Worm (Caenorhabditis elegans) whole organism, L1 larva: ENCODE results near the gene osm-11.
A peak's percentile ranks its signal among the peaks of the same experiment; 100 is the strongest.

Source experiments
- C16A3.4 ChIP-seq: fragments of 150-350 bp; optimal IDR thresholded peaks from 2 replicates; lab custom pipeline; 2014; ENCODE audit warnings: missing biosample characterization, missing genetic modification characterization
- blmp-1 ChIP-seq: fragments of 150-350 bp; optimal IDR thresholded peaks from 2 replicates; lab custom pipeline; 2014; ENCODE audit warnings: missing biosample characterization, missing genetic modification characterization
- ceh-88 ChIP-seq: fragments of 200-800 bp; sonication (Bioruptor generic); IDR thresholded peaks from 2 replicates; pipeline ENCODE4 v1.3.6; 2022; ENCODE audit warnings: missing genetic modification characterization, missing compliant biosample characterization
- ceh-90 ChIP-seq: sonication (generic microtip); optimal IDR thresholded peaks from 2 replicates; lab custom pipeline; 2016; ENCODE audit warnings: missing genetic modification characterization, missing compliant biosample characterization
- dpl-1 ChIP-seq, 3 experiments: fragments of 150-350 bp in 2 of 3; sonication (generic microtip) in 1 of 3; optimal IDR thresholded peaks; 2 replicates each; lab custom pipeline; 2014 to 2017; ENCODE audit warnings: missing biosample characterization in 3 of 3, missing genetic modification characterization in 3 of 3, missing genetic modification reagents in 3 of 3
- dsc-1 ChIP-seq: sonication (generic microtip); optimal IDR thresholded peaks from 2 replicates; lab custom pipeline; 2016; ENCODE audit warnings: mild to moderate bottlenecking, missing genetic modification characterization, missing compliant biosample characterization
- efl-1 ChIP-seq, 4 experiments: fragments of 150-350 bp; optimal IDR thresholded peaks in 3 of 4; peaks in 1 of 4; 1 replicate in 1 of 4; 2 replicates in 3 of 4; lab custom pipeline; 2014; ENCODE audit warnings: missing biosample characterization in 2 of 4, missing genetic modification characterization in 2 of 4, missing genetic modification reagents in 2 of 4
- egl-13 ChIP-seq: sonication (generic microtip); optimal IDR thresholded peaks from 2 replicates; lab custom pipeline; 2016; ENCODE audit warnings: missing genotype, missing genetic modification reagents, missing genetic modification characterization, missing compliant biosample characterization
- egl-27 ChIP-seq, 2 experiments: fragments of 150-350 bp in 1 of 2; sonication (generic microtip); optimal IDR thresholded peaks; 3 replicates each; lab custom pipeline; 2017 to 2018; ENCODE audit warnings: missing biosample characterization in 2 of 2, missing genetic modification characterization in 2 of 2, missing genetic modification reagents in 2 of 2
- elt-3 ChIP-seq, 6 experiments: fragments of 150-350 bp in 1 of 6; sonication (generic microtip); optimal IDR thresholded peaks; 2 replicates each; lab custom pipeline; 2017 to 2018; ENCODE audit warnings: missing biosample characterization in 6 of 6, missing genetic modification characterization in 6 of 6, inconsistent platforms in 1 of 6
- ets-5 ChIP-seq: fragments of 200-800 bp; sonication (Bioruptor generic); IDR thresholded peaks from 2 replicates; pipeline ENCODE4 v1.3.6; 2022; ENCODE audit warnings: missing genetic modification characterization, missing compliant biosample characterization
- fkh-4 ChIP-seq: sonication (generic microtip); optimal IDR thresholded peaks from 2 replicates; lab custom pipeline; 2016; ENCODE audit warnings: missing compliant biosample characterization, missing genetic modification characterization, borderline replicate concordance
- fkh-8 ChIP-seq: sonication (generic microtip); optimal IDR thresholded peaks from 2 replicates; lab custom pipeline; 2016; ENCODE audit warnings: mild to moderate bottlenecking, missing genetic modification characterization, missing compliant biosample characterization
- grh-1 ChIP-seq: fragments of 200-800 bp; sonication (Bioruptor generic); IDR thresholded peaks from 2 replicates; pipeline ENCODE4 v1.3.6; 2022; ENCODE audit warnings: missing genetic modification reagents, missing genetic modification characterization, missing compliant biosample characterization
- hlh-17 ChIP-seq: fragments of 200-800 bp; sonication (Bioruptor generic); optimal IDR thresholded peaks from 2 replicates; lab custom pipeline; 2018; ENCODE audit warnings: missing genetic modification characterization, mild to moderate bottlenecking, missing compliant biosample characterization, moderate library complexity, borderline replicate concordance
- lin-13 ChIP-seq: fragments of 150-350 bp; optimal IDR thresholded peaks from 2 replicates; lab custom pipeline; 2014; ENCODE audit warnings: missing biosample characterization, missing genetic modification reagents, missing genetic modification characterization
- lin-14 ChIP-seq: fragments of 200-800 bp; sonication (Bioruptor generic); optimal IDR thresholded peaks from 2 replicates; lab custom pipeline; 2018; ENCODE audit warnings: mild to moderate bottlenecking, missing genetic modification characterization, moderate library complexity, missing compliant biosample characterization
- lin-35 ChIP-seq, 2 experiments: fragments of 150-350 bp; optimal IDR thresholded peaks; 2 replicates each; lab custom pipeline; 2014; ENCODE audit warnings: missing biosample characterization in 2 of 2, missing genetic modification characterization in 2 of 2, missing genetic modification reagents in 2 of 2
- lir-3 ChIP-seq: sonication (generic microtip); optimal IDR thresholded peaks from 2 replicates; lab custom pipeline; 2016; ENCODE audit warnings: mild to moderate bottlenecking, missing genetic modification characterization, moderate library complexity, missing compliant biosample characterization; ENCODE audit not compliant: poor library complexity
- lsy-2 ChIP-seq, 2 experiments: fragments of 150-350 bp; optimal IDR thresholded peaks; 2 replicates each; lab custom pipeline; 2014; ENCODE audit warnings: missing biosample characterization in 2 of 2, missing genetic modification characterization in 2 of 2
- mdl-1 ChIP-seq, 2 experiments: fragments of 150-350 bp; optimal IDR thresholded peaks; 2 replicates each; lab custom pipeline; 2014 to 2017; ENCODE audit warnings: missing biosample characterization in 2 of 2, missing genetic modification characterization in 2 of 2, inconsistent platforms in 1 of 2
- mep-1 ChIP-seq: fragments of 150-350 bp; optimal IDR thresholded peaks from 2 replicates; lab custom pipeline; 2014; ENCODE audit warnings: missing biosample characterization, missing genetic modification characterization
- nhr-19 ChIP-seq: fragments of 200-800 bp; sonication (Bioruptor generic); conservative IDR thresholded peaks from 2 replicates; pipeline ENCODE4 v1.3.6; 2022; ENCODE audit warnings: missing genetic modification characterization, missing compliant biosample characterization
- nhr-20 ChIP-seq: sonication (generic microtip); optimal IDR thresholded peaks from 2 replicates; lab custom pipeline; 2016; ENCODE audit warnings: mild to moderate bottlenecking, missing genetic modification characterization, missing compliant biosample characterization
- nhr-237 ChIP-seq: fragments of 150-350 bp; optimal IDR thresholded peaks from 2 replicates; lab custom pipeline; 2014; ENCODE audit warnings: missing biosample characterization, missing genetic modification characterization
- nhr-47 ChIP-seq: sonication (generic microtip); optimal IDR thresholded peaks from 2 replicates; lab custom pipeline; 2016; ENCODE audit warnings: mild to moderate bottlenecking, missing genetic modification characterization, moderate library complexity, missing compliant biosample characterization
- nhr-71 ChIP-seq: sonication (generic microtip); optimal IDR thresholded peaks from 2 replicates; lab custom pipeline; 2016; ENCODE audit warnings: mild to moderate bottlenecking, missing genetic modification characterization, moderate library complexity, missing compliant biosample characterization
- nhr-76 ChIP-seq: sonication (generic microtip); optimal IDR thresholded peaks from 2 replicates; lab custom pipeline; 2017; ENCODE audit warnings: missing biosample characterization, missing genetic modification characterization
- nhr-84 ChIP-seq: sonication (generic microtip); optimal IDR thresholded peaks from 2 replicates; lab custom pipeline; 2017; ENCODE audit warnings: missing biosample characterization, missing genetic modification characterization
- nhr-85 ChIP-seq: sonication (generic microtip); peaks from one replicate; lab custom pipeline; 2016; ENCODE audit warnings: missing genetic modification characterization, inconsistent platforms, missing compliant biosample characterization
- nhr-90 ChIP-seq: sonication (generic microtip); optimal IDR thresholded peaks from 2 replicates; lab custom pipeline; 2016; ENCODE audit warnings: mild to moderate bottlenecking, missing genetic modification characterization, missing compliant biosample characterization; ENCODE audit not compliant: poor library complexity
- skn-1 ChIP-seq: fragments of 150-350 bp; optimal IDR thresholded peaks from 2 replicates; lab custom pipeline; 2014; ENCODE audit warnings: missing biosample characterization, missing genetic modification characterization
- snpc-4 ChIP-seq: fragments of 150-350 bp; optimal IDR thresholded peaks from 2 replicates; lab custom pipeline; 2014; ENCODE audit warnings: missing biosample characterization, missing genetic modification characterization
- snu-23 ChIP-seq: sonication (generic microtip); optimal IDR thresholded peaks from 2 replicates; lab custom pipeline; 2016; ENCODE audit warnings: missing genetic modification characterization, missing compliant biosample characterization
- sox-4 ChIP-seq: sonication (generic microtip); optimal IDR thresholded peaks from 2 replicates; lab custom pipeline; 2016; ENCODE audit warnings: missing genetic modification characterization, missing compliant biosample characterization
- swsn-7 ChIP-seq: sonication (generic microtip); optimal IDR thresholded peaks from 2 replicates; lab custom pipeline; 2016; ENCODE audit warnings: missing genetic modification characterization, missing compliant biosample characterization
- tbx-2 ChIP-seq: sonication (generic microtip); optimal IDR thresholded peaks from 2 replicates; lab custom pipeline; 2016; ENCODE audit warnings: missing genetic modification characterization, missing compliant biosample characterization
- unc-130 ChIP-seq: fragments of 150-350 bp; optimal IDR thresholded peaks from 2 replicates; lab custom pipeline; 2017; ENCODE audit warnings: missing biosample characterization, missing genetic modification characterization, inconsistent platforms
- unc-62 ChIP-seq: fragments of 150-350 bp; optimal IDR thresholded peaks from 2 replicates; lab custom pipeline; 2014; ENCODE audit warnings: missing biosample characterization, missing genetic modification reagents, missing genetic modification characterization
- unc-86 ChIP-seq: sonication (generic microtip); optimal IDR thresholded peaks from 2 replicates; lab custom pipeline; 2016; ENCODE audit warnings: missing genetic modification characterization, missing compliant biosample characterization
- unc-98 ChIP-seq: fragments of 200-800 bp; sonication (Bioruptor generic); IDR thresholded peaks from 2 replicates; pipeline ENCODE4 v1.3.6; 2022; ENCODE audit warnings: missing genetic modification characterization, missing compliant biosample characterization
- vab-15 ChIP-seq: sonication (generic microtip); optimal IDR thresholded peaks from 2 replicates; lab custom pipeline; 2017; ENCODE audit warnings: missing genotype, mild to moderate bottlenecking, missing genetic modification characterization, missing compliant biosample characterization
- xbp-1 ChIP-seq: sonication (generic microtip); optimal IDR thresholded peaks from 2 replicates; lab custom pipeline; 2016; ENCODE audit warnings: missing genetic modification characterization, missing compliant biosample characterization
- zip-4 ChIP-seq: fragments of 200-800 bp; sonication (Bioruptor generic); optimal IDR thresholded peaks from 2 replicates; lab custom pipeline; 2018; ENCODE audit warnings: mild to moderate bottlenecking, missing genetic modification characterization, moderate library complexity, missing compliant biosample characterization

osm-11 gene

DNA sequence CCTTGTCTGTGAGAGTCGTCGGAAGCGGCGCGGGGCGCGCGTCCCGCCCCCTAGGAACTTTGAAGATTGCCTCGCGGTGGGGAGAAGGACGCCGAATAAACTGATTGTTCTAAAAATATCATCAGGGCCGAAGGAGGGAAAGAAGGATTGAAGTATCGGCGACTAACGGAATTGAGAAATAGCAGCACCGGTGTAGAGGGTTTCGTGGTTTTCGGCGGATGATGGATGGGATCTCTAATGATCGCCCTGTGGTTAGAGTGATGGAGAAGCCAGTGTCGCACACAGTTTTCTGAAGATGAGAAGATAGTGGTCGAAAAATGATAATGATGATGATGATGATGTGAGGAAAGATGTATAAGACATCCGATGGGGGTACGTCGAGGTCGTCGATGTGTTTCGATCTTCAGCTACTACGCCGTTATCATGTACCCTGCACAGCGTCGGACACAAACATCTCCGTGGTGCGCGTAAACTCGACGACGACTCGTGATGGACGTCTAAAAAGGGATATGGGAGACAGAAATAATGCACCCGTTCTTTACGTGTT is at the start of gene osm-11:
TSS of gene osm-11 (minus strand) at position 51 of the 547 bp plus-strand sequence.
- TF ChIP-seq unc-130 (tag; lab: Kevin White, UChicago), result peak; percentile 56
- no peak for TF ChIP-seq lir-3 (tag; lab: Kevin White, UChicago)
- TF ChIP-seq lin-14 (GFP tag; lab: Kevin White, UChicago), result peak; percentile 50
- no peak for TF ChIP-seq vab-15 (tag; lab: Kevin White, UChicago)
- TF ChIP-seq dpl-1 (GFP tag; optimal IDR thresholded peaks at IDR 0.05; lab: Kevin White, UChicago), result peak in 1 of 3 experiments; percentile 1
- TF ChIP-seq unc-62 (GFP tag; lab: Kevin White, UChicago), result no peak
- TF ChIP-seq nhr-90, result peak; percentile 62
- TF ChIP-seq skn-1 (tag; lab: Kevin White, UChicago), result peak; percentile 13
- TF ChIP-seq snpc-4 (tag; lab: Kevin White, UChicago), result no peak
- no peak for TF ChIP-seq lin-13 (GFP tag; lab: Kevin White, UChicago)
- peak in 5 of 6 experiments; percentile 21 to 65 (median 42) for TF ChIP-seq elt-3 (tag; optimal IDR thresholded peaks at IDR 0.05; lab: Kevin White, UChicago)
- TF ChIP-seq nhr-76, result no peak
- TF ChIP-seq fkh-4, result no peak
- no peak for TF ChIP-seq unc-98
- TF ChIP-seq egl-27 (tag; optimal IDR thresholded peaks at IDR 0.05; lab: Kevin White, UChicago), result peak in 1 of 2 experiments; percentile 20
- peak; percentile 46 for TF ChIP-seq grh-1 (GFP tag; lab: Robert Waterston, UW)
- peak; percentile 98 for TF ChIP-seq nhr-85 (tag; lab: Kevin White, UChicago)
- no peak for TF ChIP-seq ceh-90 (tag; lab: Kevin White, UChicago)
- peak; percentile 49 for TF ChIP-seq nhr-19
- TF ChIP-seq nhr-71 (tag; lab: Kevin White, UChicago), result peak; percentile 80
- no peak for TF ChIP-seq xbp-1 (tag; lab: Kevin White, UChicago)
- TF ChIP-seq nhr-20 (tag; lab: Kevin White, UChicago), result peak; percentile 69
- peak in 1 of 2 experiments; percentile 1 for TF ChIP-seq lsy-2 (tag; optimal IDR thresholded peaks at IDR 0.05; lab: Kevin White, UChicago)
- TF ChIP-seq lin-35 (GFP tag; optimal IDR thresholded peaks at IDR 0.05; lab: Kevin White, UChicago), result peak in 1 of 2 experiments; percentile 31
- TF ChIP-seq tbx-2 (tag; lab: Kevin White, UChicago), result peak; percentile 63
- peak; percentile 84 for TF ChIP-seq blmp-1
- no peak for TF ChIP-seq ets-5
- TF ChIP-seq snu-23, result peak; percentile 52
- TF ChIP-seq efl-1 (optimal IDR thresholded peaks at IDR 0.05; lab: Kevin White, UChicago), result no peak
- no peak for TF ChIP-seq efl-1 (GFP tag; optimal IDR thresholded peaks at IDR 0.05 in 1 of 2; lab: Kevin White, UChicago)
- TF ChIP-seq mdl-1 (tag; optimal IDR thresholded peaks at IDR 0.05; lab: Kevin White, UChicago), result peak in 1 of 2 experiments; percentile 4

DNA sequence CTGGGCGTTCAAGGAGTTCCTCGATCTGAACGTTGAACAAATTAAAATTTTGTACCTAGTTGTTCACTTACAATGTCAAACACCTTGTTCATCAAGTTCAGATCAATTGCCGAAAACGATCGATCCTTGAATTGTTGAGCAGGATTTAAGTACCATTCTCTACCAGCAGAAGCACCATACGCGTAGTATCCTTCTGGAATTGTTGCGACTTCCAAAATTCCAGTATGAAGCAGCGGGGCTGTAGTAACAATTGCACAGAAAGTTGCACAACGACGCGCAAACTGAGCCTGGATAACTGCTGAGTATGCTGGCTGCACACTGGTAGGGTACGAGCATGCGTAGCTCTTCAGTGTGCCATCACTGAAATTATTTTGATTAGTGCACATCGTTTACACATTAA is 47.1 kb upstream of the osm-11 start:
- no peak for TF ChIP-seq nhr-84
- no peak for TF ChIP-seq ceh-88
- TF ChIP-seq, all 84 proteins: peak for 0

DNA sequence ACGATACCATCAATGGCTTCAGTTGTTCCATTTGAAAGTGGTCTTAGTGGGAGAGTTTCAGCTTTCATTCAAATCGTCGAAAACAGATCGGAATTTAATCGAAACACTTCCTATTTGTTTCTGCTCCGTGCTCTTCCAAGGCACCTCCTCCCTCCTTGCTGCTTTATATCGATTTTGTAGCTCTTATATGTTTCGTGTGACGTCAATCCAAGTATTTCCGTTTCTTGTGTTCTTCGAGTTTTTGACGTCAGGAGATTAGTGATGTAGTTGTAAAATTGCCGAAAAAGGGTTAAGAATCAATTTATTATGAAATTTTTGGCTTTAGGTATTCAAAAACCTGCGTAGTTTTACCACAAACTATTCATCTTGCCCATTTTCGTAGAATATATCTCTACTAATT is 45.2 kb upstream of the osm-11 start, which contains the start of gene ZK54.3:
TSS of gene ZK54.3 (minus strand) at position 391 of the 400 bp plus-strand sequence.
- TF ChIP-seq nhr-47 (tag; lab: Kevin White, UChicago), result peak; percentile 17
- TF ChIP-seq lin-14 (GFP tag; lab: Kevin White, UChicago), result peak; percentile 69
- TF ChIP-seq fkh-8 (tag; lab: Kevin White, UChicago), result peak; percentile 35
- no peak for TF ChIP-seq hlh-17
- TF ChIP-seq nhr-19, result no peak
- no peak for TF ChIP-seq grh-1 (GFP tag; lab: Robert Waterston, UW)
- TF ChIP-seq C16A3.4 (tag; lab: Kevin White, UChicago), result no peak
- no peak for TF ChIP-seq nhr-237 (tag; lab: Kevin White, UChicago)
- TF ChIP-seq lsy-2 (tag; optimal IDR thresholded peaks at IDR 0.05; lab: Kevin White, UChicago), result peak in 1 of 2 experiments; percentile 17
- TF ChIP-seq unc-86, result peak; percentile 19
- peak; percentile 3 for TF ChIP-seq egl-13 (tag; lab: Kevin White, UChicago)
- no peak for TF ChIP-seq vab-15 (tag; lab: Kevin White, UChicago)
- TF ChIP-seq dpl-1 (GFP tag; optimal IDR thresholded peaks at IDR 0.05; lab: Kevin White, UChicago), result no peak
- TF ChIP-seq xbp-1 (tag; lab: Kevin White, UChicago), result no peak
- peak; percentile 19 for TF ChIP-seq swsn-7
- peak; percentile 47 for TF ChIP-seq nhr-71 (tag; lab: Kevin White, UChicago)
- TF ChIP-seq mep-1, result peak; percentile 13
- no peak for TF ChIP-seq zip-4 (GFP tag; lab: Kevin White, UChicago)
- no peak for TF ChIP-seq sox-4 (tag; lab: Kevin White, UChicago)
- TF ChIP-seq dsc-1 (tag; lab: Kevin White, UChicago), result peak; percentile 34
